Fruit fly (Drosophila melanogaster) whole organism, embryonic: Measurements from ENCODE around the gene Set2.

Source experiments
- Atf3 ChIP-seq: fragments of 200-800 bp; sonication (Bioruptor generic); optimal IDR thresholded peaks from 3 replicates; lab custom pipeline; 2016; ENCODE audit warnings: missing biosample characterization, missing genetic modification characterization
- CG10147 ChIP-seq: fragments of 200-800 bp; sonication (Bioruptor generic); optimal IDR thresholded peaks from 2 replicates; lab custom pipeline; 2019; ENCODE audit warnings: missing biosample characterization, mild to moderate bottlenecking, missing genetic modification characterization, moderate library complexity
- CG13624 ChIP-seq: fragments of 200-800 bp; sonication (Bioruptor generic); optimal IDR thresholded peaks from 2 replicates; lab custom pipeline; 2016; ENCODE audit warnings: missing biosample characterization, missing genetic modification characterization
- CG14710 ChIP-seq: fragments of 200-800 bp; sonication (Bioruptor generic); optimal IDR thresholded peaks from 3 replicates; lab custom pipeline; 2019; ENCODE audit warnings: missing biosample characterization, mild to moderate bottlenecking, missing genetic modification characterization, moderate library complexity
- CG16863 ChIP-seq: fragments of 200-800 bp; sonication (Bioruptor generic); optimal IDR thresholded peaks from 3 replicates; lab custom pipeline; 2016; ENCODE audit warnings: missing biosample characterization, missing genetic modification characterization
- CG17802 ChIP-seq: fragments of 200-800 bp; sonication (Bioruptor generic); optimal IDR thresholded peaks from 2 replicates; lab custom pipeline; 2018; ENCODE audit warnings: missing biosample characterization, mild to moderate bottlenecking, missing genetic modification characterization, moderate library complexity
- CG17829 ChIP-seq: fragments of 200-800 bp; optimal IDR thresholded peaks from 2 replicates; lab custom pipeline; 2019; ENCODE audit warnings: missing biosample characterization, mild to moderate bottlenecking, missing genetic modification characterization, moderate library complexity
- CG2678 ChIP-seq: fragments of 200-800 bp; sonication (Bioruptor generic); optimal IDR thresholded peaks from 3 replicates; lab custom pipeline; 2019; ENCODE audit warnings: missing biosample characterization, mild to moderate bottlenecking, missing genetic modification characterization, moderate library complexity
- CG31388 ChIP-seq: fragments of 200-800 bp; sonication (Bioruptor generic); optimal IDR thresholded peaks from 2 replicates; lab custom pipeline; 2016; ENCODE audit warnings: missing biosample characterization, missing genetic modification characterization
- CG32532 ChIP-seq: fragments of 200-800 bp; sonication (Bioruptor generic); IDR thresholded peaks from 2 replicates; pipeline ENCODE4 v1.3.6; 2022; ENCODE audit warnings: missing biosample characterization, missing genetic modification characterization
- CG3995 ChIP-seq: fragments of 200-800 bp; sonication (Bioruptor generic); optimal IDR thresholded peaks from 3 replicates; lab custom pipeline; 2016; ENCODE audit warnings: missing biosample characterization, missing genetic modification characterization
- CG4854 ChIP-seq: fragments of 200-800 bp; sonication (Bioruptor generic); optimal IDR thresholded peaks from 2 replicates; lab custom pipeline; 2016; ENCODE audit warnings: missing biosample characterization, missing genetic modification characterization, inconsistent platforms
- CG5953 ChIP-seq: fragments of 200-800 bp; sonication (Bioruptor generic); IDR thresholded peaks from 2 replicates; pipeline ENCODE4 v1.3.6; 2022; ENCODE audit warnings: missing biosample characterization, missing genetic modification characterization
- CG6765 ChIP-seq: fragments of 200-800 bp; sonication (Bioruptor generic); optimal IDR thresholded peaks from 3 replicates; lab custom pipeline; 2017; ENCODE audit warnings: missing biosample characterization, mild to moderate bottlenecking, missing genetic modification characterization
- CG6791 ChIP-seq: fragments of 200-800 bp; sonication (Bioruptor generic); IDR thresholded peaks from 3 replicates; pipeline ENCODE4 v1.3.6; 2022; ENCODE audit warnings: missing biosample characterization, missing genetic modification characterization; ENCODE audit not compliant: partially characterized antibody
- CG7271 ChIP-seq: fragments of 200-800 bp; sonication (Bioruptor generic); optimal IDR thresholded peaks from 2 replicates; lab custom pipeline; 2018; ENCODE audit warnings: missing biosample characterization, mild to moderate bottlenecking, missing genetic modification characterization, moderate library complexity
- CG7357 ChIP-seq: fragments of 200-800 bp; sonication (Bioruptor generic); IDR thresholded peaks from 3 replicates; pipeline ENCODE4 v1.3.6; 2022; ENCODE audit warnings: missing biosample characterization, missing genetic modification characterization
- CG9876 ChIP-seq: fragments of 200-800 bp; sonication (Bioruptor generic); optimal IDR thresholded peaks from 2 replicates; lab custom pipeline; 2016; ENCODE audit warnings: missing biosample characterization, missing genetic modification characterization
- CkIIα-i1 ChIP-seq: fragments of 200-800 bp; sonication (Bioruptor generic); IDR thresholded peaks from 2 replicates; pipeline ENCODE4 v1.3.6; 2022; ENCODE audit warnings: missing biosample characterization, missing genetic modification characterization
- Doc2 ChIP-seq: fragments of 200-800 bp; sonication (Bioruptor generic); IDR thresholded peaks from 2 replicates; pipeline ENCODE4 v1.3.6; 2022; ENCODE audit warnings: missing biosample characterization, missing genetic modification characterization
- Fer3 ChIP-seq: fragments of 200-800 bp; sonication (Bioruptor generic); optimal IDR thresholded peaks from 2 replicates; lab custom pipeline; 2018; ENCODE audit warnings: missing biosample characterization, mild to moderate bottlenecking, missing genetic modification characterization, moderate library complexity
- Gug ChIP-seq: fragments of 200-800 bp; sonication (Bioruptor generic); IDR thresholded peaks from 4 replicates; pipeline ENCODE4 v1.3.6; 2022; ENCODE audit warnings: missing biosample characterization, missing genetic modification characterization
- Hmx ChIP-seq: fragments of 200-800 bp; sonication (Bioruptor generic); optimal IDR thresholded peaks from 2 replicates; lab custom pipeline; 2016; ENCODE audit warnings: missing biosample characterization, missing genetic modification characterization
- Hr3 ChIP-seq: fragments of 200-800 bp; sonication (Bioruptor generic); optimal IDR thresholded peaks from 3 replicates; lab custom pipeline; 2016; ENCODE audit warnings: missing biosample characterization, missing genetic modification characterization
- Kr ChIP-seq: fragments of 200-800 bp; sonication (Bioruptor generic); optimal IDR thresholded peaks from 2 replicates; lab custom pipeline; 2017; ENCODE audit warnings: missing biosample characterization, mild to moderate bottlenecking, missing genetic modification characterization
- Med ChIP-seq: fragments of 200-800 bp; sonication (Bioruptor generic); peaks from one replicate; lab custom pipeline; 2016; ENCODE audit warnings: missing biosample characterization, missing genetic modification characterization, mild to moderate bottlenecking, inconsistent platforms, moderate library complexity
- TFAM ChIP-seq: fragments of 200-800 bp; sonication (Bioruptor generic); optimal IDR thresholded peaks from 2 replicates; lab custom pipeline; 2017; ENCODE audit warnings: missing biosample characterization, missing genetic modification characterization, inconsistent platforms
- btn ChIP-seq: fragments of 200-800 bp; sonication (Bioruptor generic); optimal IDR thresholded peaks from 2 replicates; lab custom pipeline; 2016; ENCODE audit warnings: missing biosample characterization, missing genetic modification characterization
- croc ChIP-seq: fragments of 200-800 bp; sonication (Bioruptor generic); conservative IDR thresholded peaks from 3 replicates; pipeline ENCODE4 v1.3.6; 2022; ENCODE audit warnings: missing biosample characterization, missing genetic modification characterization
- dpn ChIP-seq, 2 experiments: fragments of 200-800 bp; sonication (Bioruptor generic); optimal IDR thresholded peaks; 3 replicates each; lab custom pipeline; 2016; ENCODE audit warnings: missing biosample characterization in 2 of 2, missing genetic modification characterization in 2 of 2
- dysf ChIP-seq: fragments of 200-800 bp; sonication (Bioruptor generic); IDR thresholded peaks from 3 replicates; pipeline ENCODE4 v1.3.6; 2022; ENCODE audit warnings: missing biosample characterization, missing genetic modification characterization
- ewg ChIP-seq: fragments of 200-800 bp; sonication (Bioruptor generic); optimal IDR thresholded peaks from 3 replicates; lab custom pipeline; 2017; ENCODE audit warnings: mild to moderate bottlenecking, missing biosample characterization, missing genetic modification reagents, missing genetic modification characterization
- exex ChIP-seq: fragments of 200-800 bp; sonication (Bioruptor generic); optimal IDR thresholded peaks from 4 replicates; lab custom pipeline; 2018; ENCODE audit warnings: missing biosample characterization, mild to moderate bottlenecking, missing genetic modification characterization, moderate library complexity
- fu2 ChIP-seq: fragments of 200-800 bp; sonication (Bioruptor generic); optimal IDR thresholded peaks from 2 replicates; lab custom pipeline; 2016; ENCODE audit warnings: missing biosample characterization, missing genetic modification characterization
- gcm ChIP-seq: fragments of 200-800 bp; sonication (Bioruptor generic); optimal IDR thresholded peaks from 2 replicates; lab custom pipeline; 2019; ENCODE audit warnings: missing biosample characterization, mild to moderate bottlenecking, missing genetic modification characterization, moderate library complexity
- jumu ChIP-seq: fragments of 200-800 bp; sonication (Bioruptor generic); optimal IDR thresholded peaks from 3 replicates; lab custom pipeline; 2016; ENCODE audit warnings: missing biosample characterization, missing genetic modification characterization
- mam ChIP-seq: fragments of 200-800 bp; sonication (Bioruptor generic); optimal IDR thresholded peaks from 3 replicates; lab custom pipeline; 2016; ENCODE audit warnings: missing biosample characterization, missing genetic modification characterization
- nerfin-2 ChIP-seq: fragments of 200-800 bp; sonication (Bioruptor generic); IDR thresholded peaks from 2 replicates; pipeline ENCODE4 v1.3.6; 2022; ENCODE audit warnings: missing biosample characterization, missing genetic modification characterization; ENCODE audit not compliant: partially characterized antibody
- pan ChIP-seq, 4 experiments: fragments of >200 bp in 3 of 4; fragments of 200-800 bp in 1 of 4; sonication (Bioruptor generic) in 1 of 4; optimal IDR thresholded peaks in 3 of 4; IDR thresholded peaks in 1 of 4; 2 replicates each; pipeline versions ENCODE4 v1.3.6 to Lab custom; 2017 to 2022; ENCODE audit warnings: missing biosample characterization in 2 of 4, missing genetic modification characterization in 2 of 4, mixed read lengths in 1 of 4
- peb ChIP-seq: fragments of 200-800 bp; sonication (Bioruptor generic); IDR thresholded peaks from 2 replicates; pipeline ENCODE4 v1.3.6; 2022; ENCODE audit warnings: missing biosample characterization, missing genetic modification characterization
- phol ChIP-seq: fragments of 200-800 bp; sonication (Bioruptor generic); optimal IDR thresholded peaks from 3 replicates; lab custom pipeline; 2018; ENCODE audit warnings: missing biosample characterization, mild to moderate bottlenecking, missing genetic modification characterization, moderate library complexity
- prd ChIP-seq, 3 experiments: fragments of >200 bp in 2 of 3; fragments of 200-800 bp in 1 of 3; sonication (Bioruptor generic) in 1 of 3; optimal IDR thresholded peaks in 2 of 3; IDR thresholded peaks in 1 of 3; 2 replicates in 2 of 3; 3 replicates in 1 of 3; pipeline versions ENCODE4 v1.3.6 to Lab custom; 2017 to 2022; ENCODE audit warnings: missing biosample characterization in 1 of 3, missing genetic modification characterization in 1 of 3
- rib ChIP-seq: fragments of 200-800 bp; sonication (Bioruptor generic); IDR thresholded peaks from 2 replicates; pipeline ENCODE4 v1.3.6; 2022; ENCODE audit warnings: missing biosample characterization, missing genetic modification characterization
- sd ChIP-seq: fragments of 200-800 bp; sonication (Bioruptor generic); optimal IDR thresholded peaks from 3 replicates; lab custom pipeline; 2018; ENCODE audit warnings: missing biosample characterization, mild to moderate bottlenecking, missing genetic modification characterization, moderate library complexity
- twi ChIP-seq: fragments of 200-800 bp; optimal IDR thresholded peaks from 2 replicates; lab custom pipeline; 2019; ENCODE audit warnings: missing biosample characterization, mild to moderate bottlenecking, missing genetic modification characterization, moderate library complexity
- usp ChIP-seq: fragments of >200 bp; optimal IDR thresholded peaks from 2 replicates; lab custom pipeline; 2017; ENCODE audit warnings: missing biosample characterization, missing genetic modification characterization
- vnd ChIP-seq: fragments of 200-800 bp; sonication (Bioruptor generic); IDR thresholded peaks from 3 replicates; pipeline ENCODE4 v1.3.6; 2022; ENCODE audit warnings: missing biosample characterization, missing genetic modification characterization; ENCODE audit not compliant: partially characterized antibody

Gene Set2

DNA sequence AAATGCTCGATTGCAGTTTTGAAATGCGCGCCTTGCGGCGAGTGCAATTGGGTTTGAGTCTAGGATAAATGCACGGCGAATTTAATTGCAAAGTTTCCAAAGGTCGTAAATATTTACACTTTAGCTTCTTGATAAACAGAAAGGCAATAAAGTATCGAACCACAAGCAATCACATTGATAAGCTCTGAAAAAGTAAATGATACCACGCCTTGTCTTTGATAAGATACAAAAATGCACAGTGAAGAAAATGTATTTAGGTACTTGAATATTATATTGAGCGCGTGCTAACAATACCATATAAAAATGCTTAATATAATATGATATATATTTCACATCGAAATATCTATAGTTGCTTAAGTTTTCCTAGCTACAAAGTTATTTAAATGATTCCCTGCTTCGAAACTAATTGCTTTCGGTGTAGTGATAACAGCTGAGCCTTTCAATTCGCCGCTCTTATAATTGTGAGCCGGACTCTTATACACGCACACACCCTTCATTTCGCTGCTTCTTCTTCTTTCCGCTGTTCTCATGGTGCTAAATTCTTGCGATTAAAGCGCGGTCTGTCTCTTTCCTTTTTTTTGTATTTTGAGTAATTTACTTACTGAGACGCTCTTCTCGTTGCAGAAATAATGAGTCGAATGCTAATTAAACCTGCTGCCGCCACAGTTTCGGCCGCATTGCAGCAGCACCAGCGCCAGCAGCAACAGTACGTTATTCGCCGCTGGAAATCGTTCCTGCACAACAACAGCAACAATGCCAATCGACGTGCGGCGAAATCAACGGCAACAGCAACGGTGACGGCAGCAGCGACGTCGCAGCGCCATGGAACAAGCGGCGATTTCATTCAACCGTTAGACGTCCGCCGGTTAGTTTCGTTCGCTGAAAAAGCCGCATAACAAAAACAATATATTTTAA, 39.5 kb upstream of the Set2 start (continued):
- TF ChIP-seq usp (GFP tag; lab: Kevin White, UChicago): no peak
- peak; percentile 69 for TF ChIP-seq CG6765
- peak; percentile 81 for TF ChIP-seq CG32532 (GFP tag; lab: Robert Waterston, UW)
- TF ChIP-seq btn (GFP tag; lab: Kevin White, UChicago): no peak
- TF ChIP-seq prd (optimal IDR thresholded peaks at IDR 0.05; lab: Kevin White, UChicago): no peak
- peak; percentile 82 for TF ChIP-seq prd (GFP tag; IDR thresholded peaks at IDR 0.05; lab: Robert Waterston, UW)
- peak; percentile 85 for TF ChIP-seq CG14710 (tag; lab: Kevin White, UChicago)
- peak; percentile 80 for TF ChIP-seq CG2678 (tag; lab: Kevin White, UChicago)
- peak; percentile 53 to 82 for TF ChIP-seq dpn (GFP tag; optimal IDR thresholded peaks at IDR 0.05; lab: Kevin White, UChicago)
- peak; percentile 22 for TF ChIP-seq TFAM (GFP tag; lab: Kevin White, UChicago)
- TF ChIP-seq CG4854 (GFP tag; lab: Kevin White, UChicago): peak; percentile 41
- TF ChIP-seq CG16863 (GFP tag; lab: Kevin White, UChicago): peak; percentile 61
- TF ChIP-seq CG5953 (GFP tag; lab: Robert Waterston, UW): peak; percentile 67; the same call in 1 of the 2 replicates
- TF ChIP-seq CG31388 (GFP tag; lab: Kevin White, UChicago): peak; percentile 27
- TF ChIP-seq CG7271 (tag; lab: Kevin White, UChicago): no peak
- no peak for TF ChIP-seq Doc2 (GFP tag; lab: Robert Waterston, UW)
- TF ChIP-seq Hmx (GFP tag; lab: Kevin White, UChicago): no peak
- peak; percentile 66 for TF ChIP-seq twi (tag; lab: Kevin White, UChicago)
- no peak for TF ChIP-seq fu2 (GFP tag; lab: Kevin White, UChicago)
- TF ChIP-seq mam (GFP tag; lab: Kevin White, UChicago): peak; percentile 35
- TF ChIP-seq CG17802 (tag; lab: Kevin White, UChicago): peak; percentile 51
- peak; percentile 80 for TF ChIP-seq Hr3 (GFP tag; lab: Kevin White, UChicago)
- TF ChIP-seq dysf (GFP tag; lab: Robert Waterston, UW): peak; percentile 86
- TF ChIP-seq CkIIα-i1 (GFP tag; lab: Robert Waterston, UW): no peak
- TF ChIP-seq CG6791 (GFP tag; lab: Robert Waterston, UW): no peak
- TF ChIP-seq CG3995 (GFP tag; lab: Kevin White, UChicago): no peak
- TF ChIP-seq sd: peak; percentile 81
- TF ChIP-seq phol (tag; lab: Kevin White, UChicago): peak; percentile 85
- peak; percentile 69 for TF ChIP-seq ewg (GFP tag; lab: Kevin White, UChicago)
- TF ChIP-seq CG17829 (tag; lab: Kevin White, UChicago): peak; percentile 88
- no peak for TF ChIP-seq pan (optimal IDR thresholded peaks at IDR 0.05; lab: Kevin White, UChicago)
- TF ChIP-seq pan (GFP tag; optimal IDR thresholded peaks at IDR 0.05 in 1 of 2, IDR thresholded peaks at IDR 0.05 in 1 of 2): peak in 1 of 2 experiments; percentile 90
- peak; percentile 74 for TF ChIP-seq peb (GFP tag; lab: Robert Waterston, UW)
- peak; percentile 79 for TF ChIP-seq Med
- TF ChIP-seq vnd (GFP tag; lab: Robert Waterston, UW): no peak
- peak; percentile 84 for TF ChIP-seq gcm
- TF ChIP-seq Fer3 (tag; lab: Kevin White, UChicago): peak; percentile 84
- no peak for TF ChIP-seq jumu
- 0 out of 2 replicates have a peak, but pooled peaks have one; percentile 35 for TF ChIP-seq rib (GFP tag; lab: Robert Waterston, UW)
- TF ChIP-seq exex (tag; lab: Kevin White, UChicago): peak; percentile 75
- peak; percentile 2 for TF ChIP-seq CG13624 (GFP tag; lab: Kevin White, UChicago)
- TF ChIP-seq croc (GFP tag; lab: Robert Waterston, UW): peak; percentile 43; the same call in 1 of the 3 replicates
- peak; percentile 61; the same call in 1 of the 3 replicates for TF ChIP-seq CG7357 (GFP tag; lab: Robert Waterston, UW)
- TF ChIP-seq nerfin-2: no peak
- no peak for TF ChIP-seq Kr
- no peak for TF ChIP-seq CG9876 (GFP tag; lab: Kevin White, UChicago)
- TF ChIP-seq CG10147 (GFP tag; lab: Kevin White, UChicago): peak; percentile 70
- no peak for TF ChIP-seq Atf3 (GFP tag; lab: Kevin White, UChicago)
- peak; percentile 60; the same call in 3 of the 4 replicates for TF ChIP-seq Gug (GFP tag; lab: Robert Waterston, UW)
